Worm (Caenorhabditis elegans): ENCODE data around the gene mrpl-41.

The mrpl-41 gene

ce11 chrII:255124-255523, 33.6 kb upstream of the mrpl-41 start (continued):
- TF ChIP-seq dmd-9 (GFP tag; IDR thresholded peaks at IDR 0.05) = peak; percentile 87; the same call in 1 of the 2 replicates
- no peak for TF ChIP-seq egl-27 (tag; optimal IDR thresholded peaks at IDR 0.05)
- TF ChIP-seq nhr-48 (tag; optimal IDR thresholded peaks at IDR 0.05) = peak; percentile 73
- peak; percentile 95 for TF ChIP-seq lin-15B (tag; optimal IDR thresholded peaks at IDR 0.05)
- TF ChIP-seq pqm-1 (tag; optimal IDR thresholded peaks at IDR 0.05) = peak; percentile 74
- TF ChIP-seq set-16 (GFP tag; IDR thresholded peaks at IDR 0.05) = peak; percentile 29; the same call in 1 of the 2 replicates
- peak; percentile 46; the same call in 1 of the 2 replicates for TF ChIP-seq mdt-29 (GFP tag; IDR thresholded peaks at IDR 0.05)
- TF ChIP-seq skn-1 (tag; optimal IDR thresholded peaks at IDR 0.05) = peak; percentile 32
- no peak for TF ChIP-seq T20F7.1 (GFP tag; optimal IDR thresholded peaks at IDR 0.05)
- TF ChIP-seq tag-97 (GFP tag; IDR thresholded peaks at IDR 0.05) = no peak
- TF ChIP-seq nhr-11 (tag; optimal IDR thresholded peaks at IDR 0.05) = peak; percentile 90
- TF ChIP-seq php-3 (GFP tag; IDR thresholded peaks at IDR 0.05) = peak; percentile 77
- TF ChIP-seq D1046.2 (GFP tag; IDR thresholded peaks at IDR 0.05) = no peak
- TF ChIP-seq daf-8 (GFP tag; IDR thresholded peaks at IDR 0.05) = no peak
- no peak for TF ChIP-seq cey-2 (tag; optimal IDR thresholded peaks at IDR 0.05; ENCODE audit: borderline replicate concordance, insufficient read depth)
- peak; percentile 67 for TF ChIP-seq snpc-1.2 (GFP tag; IDR thresholded peaks at IDR 0.05)
- TF ChIP-seq spr-3 (GFP tag; optimal IDR thresholded peaks at IDR 0.05) = peak; percentile 88
- peak; percentile 92 for TF ChIP-seq nhr-28 (tag; optimal IDR thresholded peaks at IDR 0.05)
- TF ChIP-seq nhr-41 (GFP tag; IDR thresholded peaks at IDR 0.05) = peak; percentile 40; the same call in 1 of the 2 replicates
- peak; percentile 82 for TF ChIP-seq mxl-3 (GFP tag; optimal IDR thresholded peaks at IDR 0.05)
- no peak for TF ChIP-seq R02D3.7 (tag; optimal IDR thresholded peaks at IDR 0.05)
- no peak for TF ChIP-seq zip-11 (GFP tag; IDR thresholded peaks at IDR 0.05)
- TF ChIP-seq pha-4 (GFP tag; IDR thresholded peaks at IDR 0.05) = peak; percentile 77
- TF ChIP-seq pha-4 (tag; optimal IDR thresholded peaks at IDR 0.05) = no peak
- TF ChIP-seq ceh-20 (GFP tag; IDR thresholded peaks at IDR 0.05) = peak; percentile 89
- TF ChIP-seq ztf-7 (tag; optimal IDR thresholded peaks at IDR 0.05) = peak; percentile 44
- peak; percentile 95 for TF ChIP-seq fkh-10 (GFP tag; optimal IDR thresholded peaks at IDR 0.05)
- TF ChIP-seq daf-19 (GFP tag; conservative IDR thresholded peaks at IDR 0.05) = peak; percentile 75; the same call in 1 of the 2 replicates
- TF ChIP-seq hlh-30 (tag; optimal IDR thresholded peaks at IDR 0.05; ENCODE audit: insufficient read depth) = peak; percentile 84
- 0 out of 2 replicates have a peak, but pooled peaks have one; percentile 16 for TF ChIP-seq dmd-8 (GFP tag; IDR thresholded peaks at IDR 0.05)
- TF ChIP-seq tra-1 (GFP tag; IDR thresholded peaks at IDR 0.05) = peak; percentile 81
- no peak for TF ChIP-seq gei-8 (GFP tag; optimal IDR thresholded peaks at IDR 0.05)
- no peak for TF ChIP-seq unc-39 (tag; optimal IDR thresholded peaks at IDR 0.05)
- peak; percentile 97 for TF ChIP-seq nhr-6 (tag; optimal IDR thresholded peaks at IDR 0.05)
- TF ChIP-seq ama-1 (optimal IDR thresholded peaks at IDR 0.05) = no peak
- TF ChIP-seq snpc-4 (tag; optimal IDR thresholded peaks at IDR 0.05) = no peak
- TF ChIP-seq saeg-2 (GFP tag; IDR thresholded peaks at IDR 0.05) = 0 out of 2 replicates have a peak, but pooled peaks have one; percentile 62
- TF ChIP-seq nhr-237 (tag; optimal IDR thresholded peaks at IDR 0.05) = peak; percentile 62
- TF ChIP-seq mxl-2 (GFP tag; conservative IDR thresholded peaks at IDR 0.05) = 0 out of 2 replicates have a peak, but pooled peaks have one; percentile 54
- TF ChIP-seq ctbp-1 (GFP tag; IDR thresholded peaks at IDR 0.05) = peak; percentile 78
- peak; percentile 96 for TF ChIP-seq lin-13 (GFP tag; optimal IDR thresholded peaks at IDR 0.05)
- peak; percentile 92 for TF ChIP-seq hmg-1.1 (GFP tag; IDR thresholded peaks at IDR 0.05)
- no peak for TF ChIP-seq nhr-76 (tag; optimal IDR thresholded peaks at IDR 0.05)
- TF ChIP-seq F44E2.7 (GFP tag; IDR thresholded peaks at IDR 0.05) = peak; percentile 88; the same call in 1 of the 2 replicates
- no peak for TF ChIP-seq ceh-82 (tag; optimal IDR thresholded peaks at IDR 0.05)
- TF ChIP-seq nhr-25 (tag; optimal IDR thresholded peaks at IDR 0.05; ENCODE audit: borderline replicate concordance, insufficient read depth) = peak; percentile 92
- peak; percentile 87 for TF ChIP-seq nhr-42 (GFP tag; IDR thresholded peaks at IDR 0.05)
- TF ChIP-seq dpl-1 (GFP tag; optimal IDR thresholded peaks at IDR 0.05) = peak; percentile 92
- TF ChIP-seq ceh-62 (tag; optimal IDR thresholded peaks at IDR 0.05) = no peak
- peak; percentile 92 for TF ChIP-seq T26A8.4 (GFP tag; IDR thresholded peaks at IDR 0.05)
- TF ChIP-seq mep-1 (tag; optimal IDR thresholded peaks at IDR 0.05) = peak; percentile 98
- TF ChIP-seq ZK546.5 (tag; optimal IDR thresholded peaks at IDR 0.05) = peak in 1 of 2 experiments; percentile 48

All from whole organism, L4 larva.